Fruit fly (Drosophila melanogaster) whole organism, pupa: ENCODE data around the gene CG6005.

ENCODE experiments used
- CG10348 ChIP-seq: fragments of 200-800 bp; sonication (Bioruptor generic); IDR thresholded peaks from 2 replicates; pipeline ENCODE4 v1.3.6; 2022; ENCODE audit warnings: missing biosample characterization, missing genetic modification characterization
- CG12605 ChIP-seq: fragments of 200-800 bp; sonication (Bioruptor generic); IDR thresholded peaks from 2 replicates; pipeline ENCODE4 v1.3.6; 2022; ENCODE audit warnings: missing biosample characterization, missing genetic modification characterization
- CG13204 ChIP-seq: fragments of 200-800 bp; sonication (Bioruptor generic); optimal IDR thresholded peaks from 2 replicates; lab custom pipeline; 2018; ENCODE audit warnings: missing biosample characterization, mild to moderate bottlenecking, missing genetic modification characterization, moderate library complexity
- CG14655 ChIP-seq: fragments of 200-800 bp; sonication (Bioruptor generic); optimal IDR thresholded peaks from 3 replicates; lab custom pipeline; 2017; ENCODE audit warnings: mild to moderate bottlenecking, missing biosample characterization, missing genetic modification reagents, missing genetic modification characterization
- CG15710 ChIP-seq: fragments of 200-800 bp; sonication (Bioruptor generic); optimal IDR thresholded peaks from 2 replicates; lab custom pipeline; 2018; ENCODE audit warnings: missing biosample characterization, mild to moderate bottlenecking, missing genetic modification characterization, moderate library complexity
- CG17806 ChIP-seq: fragments of 200-800 bp; sonication (Bioruptor generic); optimal IDR thresholded peaks from 2 replicates; lab custom pipeline; 2018; ENCODE audit warnings: missing biosample characterization, mild to moderate bottlenecking, missing genetic modification characterization, moderate library complexity
- CG32121 ChIP-seq: fragments of 200-800 bp; sonication (Bioruptor generic); IDR thresholded peaks from 2 replicates; pipeline ENCODE4 v1.3.6; 2022; ENCODE audit warnings: missing biosample characterization, missing genetic modification characterization
- CG34367 ChIP-seq: fragments of 200-800 bp; sonication (Bioruptor generic); optimal IDR thresholded peaks from 2 replicates; lab custom pipeline; 2018; ENCODE audit warnings: missing biosample characterization, mild to moderate bottlenecking, missing genetic modification characterization
- CG4496 ChIP-seq: fragments of 200-800 bp; sonication (Bioruptor generic); IDR thresholded peaks from 3 replicates; pipeline ENCODE4 v1.3.6; 2022; ENCODE audit warnings: missing biosample characterization, missing genetic modification characterization
- CG8159 ChIP-seq: fragments of 200-800 bp; sonication (Bioruptor generic); optimal IDR thresholded peaks from 3 replicates; lab custom pipeline; 2018; ENCODE audit warnings: missing biosample characterization, mild to moderate bottlenecking, missing genetic modification characterization, moderate library complexity
- CG8301 ChIP-seq: fragments of 200-800 bp; sonication (Bioruptor generic); optimal IDR thresholded peaks from 2 replicates; lab custom pipeline; 2018; ENCODE audit warnings: missing biosample characterization, mild to moderate bottlenecking, missing genetic modification characterization
- CG9948 ChIP-seq: fragments of 200-800 bp; sonication (Bioruptor generic); optimal IDR thresholded peaks from 2 replicates; lab custom pipeline; 2018; ENCODE audit warnings: missing biosample characterization, mild to moderate bottlenecking, missing genetic modification characterization, moderate library complexity
- D1 ChIP-seq: fragments of 200-800 bp; sonication (Bioruptor generic); optimal IDR thresholded peaks from 2 replicates; lab custom pipeline; 2018; ENCODE audit warnings: missing biosample characterization, mild to moderate bottlenecking, missing genetic modification characterization, moderate library complexity
- EcR ChIP-seq: fragments of 200-800 bp; sonication (Bioruptor generic); optimal IDR thresholded peaks from 3 replicates; lab custom pipeline; 2019; ENCODE audit warnings: missing biosample characterization, missing genetic modification characterization, mild to moderate bottlenecking, moderate library complexity, missing genetic modification reagents
- Ets98B ChIP-seq: fragments of 200-800 bp; sonication (Bioruptor generic); IDR thresholded peaks from 2 replicates; pipeline ENCODE4 v1.3.6; 2022; ENCODE audit warnings: missing biosample characterization, missing genetic modification characterization
- Pif1A ChIP-seq: fragments of 200-800 bp; sonication (Bioruptor generic); optimal IDR thresholded peaks from 3 replicates; lab custom pipeline; 2016; ENCODE audit warnings: missing biosample characterization, missing genetic modification characterization
- Pif1B ChIP-seq: fragments of 200-800 bp; sonication (Bioruptor generic); optimal IDR thresholded peaks from 3 replicates; lab custom pipeline; 2016; ENCODE audit warnings: missing biosample characterization, missing genetic modification characterization
- Snoo ChIP-seq: fragments of 200-800 bp; sonication (Bioruptor generic); optimal IDR thresholded peaks from 3 replicates; lab custom pipeline; 2017; ENCODE audit warnings: missing biosample characterization, mild to moderate bottlenecking, missing genetic modification characterization, inconsistent platforms
- fd96Ca ChIP-seq: fragments of 200-800 bp; sonication (Bioruptor generic); IDR thresholded peaks from 3 replicates; pipeline ENCODE4 v1.3.6; 2022; ENCODE audit warnings: missing biosample characterization, missing genetic modification characterization
- gl ChIP-seq: fragments of 200-800 bp; sonication (Bioruptor generic); optimal IDR thresholded peaks from 2 replicates; lab custom pipeline; 2018; ENCODE audit warnings: missing biosample characterization, mild to moderate bottlenecking, missing genetic modification characterization
- rn ChIP-seq: fragments of 200-800 bp; sonication (Bioruptor generic); IDR thresholded peaks from 2 replicates; pipeline ENCODE4 v1.3.6; 2022; ENCODE audit warnings: missing biosample characterization, missing genetic modification characterization

The CG6005 gene

DNA sequence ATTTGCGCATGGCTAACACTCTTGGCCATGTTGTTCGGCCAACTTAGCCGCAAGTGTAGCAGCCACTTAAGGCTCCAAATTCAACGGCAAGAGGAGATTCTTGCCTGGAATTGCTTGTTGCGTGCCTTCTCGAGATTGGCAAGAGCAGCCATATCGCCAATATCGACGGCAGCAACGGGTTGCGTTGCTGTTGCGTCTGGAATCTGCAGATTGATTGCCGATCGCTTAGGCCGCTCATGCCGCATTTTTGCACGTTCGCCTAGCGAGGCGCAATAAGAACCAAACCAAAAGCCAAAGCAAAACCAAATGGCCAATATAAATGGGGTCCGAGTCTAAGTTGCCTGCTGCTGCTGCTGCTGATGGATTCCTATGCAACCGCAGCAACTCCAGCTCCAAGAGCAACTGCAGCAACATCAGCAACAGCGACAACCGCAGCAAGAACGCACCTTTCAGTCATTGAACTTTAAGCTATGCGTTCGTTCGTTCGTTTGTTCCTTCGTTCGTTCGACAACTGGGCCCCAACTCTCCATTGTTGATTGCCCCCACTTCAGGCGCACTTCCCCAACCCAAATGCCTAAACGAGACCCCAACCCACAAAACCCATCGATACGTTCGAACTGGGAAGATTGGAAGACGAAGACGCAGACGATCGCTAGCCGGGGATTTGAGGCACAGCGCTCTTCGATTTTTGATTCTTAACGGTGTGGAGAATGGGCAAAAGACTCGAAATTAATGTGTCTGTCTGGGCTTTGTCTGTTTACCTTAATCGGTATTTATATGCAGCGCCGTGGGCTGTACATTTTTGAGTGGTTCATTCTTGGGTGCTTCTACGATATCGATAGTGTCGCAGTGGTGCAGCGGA is 34.6 kb downstream of the CG6005 start:
- TF ChIP-seq EcR (GFP tag; lab: Kevin White, UChicago) = peak; percentile 86
- TF ChIP-seq Pif1B (GFP tag; lab: Kevin White, UChicago) = no peak

- peak; percentile 61 for TF ChIP-seq CG14655 (GFP tag; lab: Kevin White, UChicago)
- no peak for TF ChIP-seq CG10348
- no peak for TF ChIP-seq CG13204 (GFP tag; lab: Kevin White, UChicago)
- TF ChIP-seq CG4496 (GFP tag; lab: Robert Waterston, UW) = peak; percentile 56; the same call in 1 of the 3 replicates
- TF ChIP-seq gl (tag; lab: Kevin White, UChicago) = no peak
- peak; percentile 36 for TF ChIP-seq CG15710 (tag; lab: Kevin White, UChicago)
- TF ChIP-seq fd96Ca = peak; percentile 46; the same call in 1 of the 3 replicates
- TF ChIP-seq CG9948 = no peak
- no peak for TF ChIP-seq Snoo (tag; lab: Kevin White, UChicago)
- TF ChIP-seq CG32121 (GFP tag; lab: Robert Waterston, UW) = peak; percentile 23; the same call in 1 of the 2 replicates
- TF ChIP-seq rn (GFP tag; lab: Robert Waterston, UW) = no peak
- peak; percentile 58 for TF ChIP-seq CG8301 (tag; lab: Kevin White, UChicago)
- TF ChIP-seq Pif1A (GFP tag; lab: Kevin White, UChicago) = peak; percentile 13
- no peak for TF ChIP-seq EcR (GFP tag; lab: Kevin White, UChicago)
- TF ChIP-seq CG34367 (tag; lab: Kevin White, UChicago) = no peak
- TF ChIP-seq D1 = no peak
- no peak for TF ChIP-seq Ets98B (GFP tag; lab: Robert Waterston, UW)
- peak; percentile 38 for TF ChIP-seq CG17806 (tag; lab: Kevin White, UChicago)
- peak; percentile 8 for TF ChIP-seq Pif1B (GFP tag; lab: Kevin White, UChicago)
- peak; percentile 46 for TF ChIP-seq CG8159 (tag; lab: Kevin White, UChicago)
- no peak for TF ChIP-seq CG12605 (GFP tag; lab: Robert Waterston, UW)
Observed at dm6 chr3R:18987428-18988416, 36.1 kb downstream of the CG6005 start.

DNA sequence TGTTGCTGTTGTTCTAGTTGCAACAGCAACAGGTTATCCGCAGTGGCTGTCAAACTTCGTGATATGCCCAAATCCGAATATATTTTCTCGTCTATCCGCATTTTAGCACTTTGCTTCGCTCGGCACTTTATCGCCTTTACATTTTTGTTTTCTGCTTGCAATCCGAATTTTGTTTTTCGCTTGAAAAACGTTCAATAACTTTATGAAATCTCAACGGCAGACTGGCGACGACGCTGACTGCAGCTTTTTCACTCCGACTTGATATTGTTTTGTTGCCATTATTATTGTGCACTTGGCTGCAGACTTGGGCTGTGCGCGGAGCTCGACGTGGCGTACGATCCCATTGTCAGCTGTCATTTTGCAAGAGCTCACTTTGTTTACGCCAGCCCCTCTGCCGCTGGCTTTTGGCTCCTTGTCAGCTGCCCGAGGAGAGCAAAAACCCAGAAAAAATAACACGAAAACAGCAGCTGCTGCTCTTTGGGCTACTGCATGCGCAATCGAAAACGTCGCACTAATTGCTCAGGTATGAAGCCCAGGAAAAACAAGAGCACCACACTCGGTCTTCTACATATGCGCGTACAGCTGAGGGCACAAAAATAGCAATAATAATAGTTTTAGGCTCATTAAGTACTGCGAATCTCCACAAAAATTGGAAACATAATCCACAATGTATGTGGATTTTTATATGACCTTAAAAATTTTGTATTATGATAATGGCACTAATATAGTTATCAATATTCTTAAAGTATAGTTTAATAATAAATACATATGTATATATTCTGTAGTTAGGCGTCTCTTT is 37.5 kb downstream of the CG6005 start:
- TF ChIP-seq CG9948 (no peak), CG10348 (no peak), CG8159 (tag; lab: Kevin White, UChicago) (peak; percentile 15), gl (tag; lab: Kevin White, UChicago) (no peak), CG12605 (GFP tag; lab: Robert Waterston, UW) (no peak), CG14655 (GFP tag; lab: Kevin White, UChicago) (peak; percentile 2), Pif1A (GFP tag; lab: Kevin White, UChicago) (no peak), EcR (GFP tag; lab: Kevin White, UChicago) (no peak)

dm6 chr3R:18985114-18985785 is 38.6 kb downstream of the CG6005 start:
- TF ChIP-seq CG15710 (tag; lab: Kevin White, UChicago) (peak; percentile 80), CG4496 (GFP tag; lab: Robert Waterston, UW) (no peak), CG9948 (peak; percentile 85), Snoo (tag; lab: Kevin White, UChicago) (peak; percentile 87), Pif1B (GFP tag; lab: Kevin White, UChicago) (peak; percentile 38), CG10348 (no peak), gl (tag; lab: Kevin White, UChicago) (no peak), rn (GFP tag; lab: Robert Waterston, UW) (peak; percentile 54), CG12605 (GFP tag; lab: Robert Waterston, UW) (no peak), EcR (GFP tag; lab: Kevin White, UChicago) (peak; percentile 22), Pif1A (GFP tag; lab: Kevin White, UChicago) (peak; percentile 40), Ets98B (GFP tag; lab: Robert Waterston, UW) (no peak), CG34367 (tag; lab: Kevin White, UChicago) (peak; percentile 56), CG8159 (tag; lab: Kevin White, UChicago) (peak; percentile 90), CG14655 (GFP tag; lab: Kevin White, UChicago) (peak; percentile 87), CG8301 (tag; lab: Kevin White, UChicago) (peak; percentile 76), D1 (peak; percentile 43), CG32121 (GFP tag; lab: Robert Waterston, UW) (0 out of 2 replicates have a peak, but pooled peaks have one; percentile 29), CG17806 (tag; lab: Kevin White, UChicago) (peak; percentile 74), CG13204 (GFP tag; lab: Kevin White, UChicago) (no peak), fd96Ca (no peak)
